Worm (Caenorhabditis elegans) whole organism, young adult: ENCODE data around the gene ZK180.5.

Source experiments
- ZK185.1 ChIP-seq: sonication (generic microtip); optimal IDR thresholded peaks from 2 replicates; lab custom pipeline; 2016; ENCODE audit warnings: mild to moderate bottlenecking, missing genetic modification characterization, missing compliant biosample characterization; ENCODE audit not compliant: poor library complexity, severe bottlenecking
- aptf-3 ChIP-seq: fragments of 200-800 bp; sonication (Bioruptor generic); IDR thresholded peaks from 2 replicates; pipeline ENCODE4 v1.3.6; 2022; ENCODE audit warnings: missing genetic modification characterization, missing compliant biosample characterization
- lin-40 ChIP-seq: sonication (generic microtip); optimal IDR thresholded peaks from 2 replicates; lab custom pipeline; 2016; ENCODE audit warnings: missing genetic modification characterization, mild to moderate bottlenecking, missing compliant biosample characterization, missing genotype, missing genetic modification reagents
- madf-8 ChIP-seq: fragments of 200-800 bp; sonication (Bioruptor generic); conservative IDR thresholded peaks from 2 replicates; pipeline ENCODE4 v1.3.6; 2022; ENCODE audit warnings: missing genetic modification reagents, missing genetic modification characterization, missing compliant biosample characterization
- mes-4 ChIP-seq: sonication (generic microtip); optimal IDR thresholded peaks from 2 replicates; lab custom pipeline; 2016; ENCODE audit warnings: missing genotype, missing genetic modification characterization, missing compliant biosample characterization
- mxl-1 ChIP-seq: sonication (generic microtip); optimal IDR thresholded peaks from 2 replicates; lab custom pipeline; 2016; ENCODE audit warnings: missing genetic modification characterization, missing compliant biosample characterization
- nfyb-1 ChIP-seq: fragments of 200-800 bp; sonication (Bioruptor generic); IDR thresholded peaks from 2 replicates; pipeline ENCODE4 v1.3.6; 2022; ENCODE audit warnings: missing genetic modification reagents, missing genetic modification characterization, missing compliant biosample characterization
- pha-4 ChIP-seq: fragments of 150-350 bp; sonication (generic microtip); optimal IDR thresholded peaks from 2 replicates; lab custom pipeline; 2014; ENCODE audit warnings: missing biosample characterization, missing genetic modification reagents, missing genetic modification characterization
- sea-2 ChIP-seq: fragments of 200-800 bp; sonication (Bioruptor generic); IDR thresholded peaks from 2 replicates; pipeline ENCODE4 v1.3.6; 2022; ENCODE audit warnings: missing genetic modification characterization, missing compliant biosample characterization
- unc-62 ChIP-seq: fragments of 150-350 bp; optimal IDR thresholded peaks from 2 replicates; lab custom pipeline; 2014; ENCODE audit warnings: missing biosample characterization, missing genetic modification reagents, missing genetic modification characterization

- TF ChIP-seq nfyb-1 (GFP tag; lab: Robert Waterston, UW) (peak; percentile 76; the same call in 1 of the 2 replicates), sea-2 (GFP tag; lab: Robert Waterston, UW) (peak; percentile 68; the same call in 1 of the 2 replicates), aptf-3 (no peak), madf-8 (GFP tag; lab: Robert Waterston, UW) (no peak), lin-40 (tag; lab: Kevin White, UChicago) (peak; percentile 15), mxl-1 (tag; lab: Kevin White, UChicago) (no peak), unc-62 (no peak), mes-4 (no peak), ZK185.1 (tag; lab: Kevin White, UChicago) (no peak), pha-4 (no peak)
These were observed 46.9 kb downstream of the ZK180.5 start for ce11 chrIV:4469770-4470709.
